Worm (Caenorhabditis elegans): ENCODE results near the gene hrde-1.
A peak's percentile ranks its signal among the peaks of the same experiment; 100 is the strongest.

The hrde-1 gene

DNA sequence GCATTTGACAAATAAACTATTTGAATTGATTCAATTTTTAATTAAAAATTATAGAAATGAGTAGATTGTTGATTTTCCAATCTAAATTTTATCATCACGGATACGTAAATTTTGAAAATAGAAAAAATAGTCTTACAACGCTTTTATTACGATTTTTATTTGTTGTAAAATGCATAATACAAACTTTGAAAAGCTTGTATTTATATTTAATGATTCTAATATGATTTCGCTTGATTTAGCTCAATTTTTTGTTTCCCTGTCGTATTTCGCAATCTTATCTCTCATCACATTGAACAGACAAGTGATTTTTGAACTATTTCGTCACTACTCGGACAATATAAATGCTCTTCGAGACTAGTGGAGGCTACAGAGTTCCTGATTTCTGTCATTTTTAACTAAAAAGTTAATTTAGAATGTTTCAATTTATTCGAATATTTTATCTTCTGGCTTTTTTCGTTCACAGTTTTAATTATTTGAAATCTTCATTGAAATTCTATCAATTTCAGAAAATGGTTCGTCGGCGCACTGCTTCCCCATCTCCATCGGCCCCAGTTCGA, 24.3 kb downstream of the hrde-1 start, which contains the start of the genes wht-3 and har-1 (continued):
- TF ChIP-seq pbrm-1 (GFP tag; IDR thresholded peaks at IDR 0.05) (no peak), hsf-1 (GFP tag; IDR thresholded peaks at IDR 0.05) (peak; percentile 60; the same call in 1 of the 2 replicates), athp-1 (tag; optimal IDR thresholded peaks at IDR 0.05) (no peak), mcd-1 (GFP tag; IDR thresholded peaks at IDR 0.05) (no peak), lsl-1 (GFP tag; optimal IDR thresholded peaks at IDR 0.05) (no peak), T07F8.4 (tag; optimal IDR thresholded peaks at IDR 0.05) (no peak), K12H6.12 (tag; optimal IDR thresholded peaks at IDR 0.05) (no peak)

DNA sequence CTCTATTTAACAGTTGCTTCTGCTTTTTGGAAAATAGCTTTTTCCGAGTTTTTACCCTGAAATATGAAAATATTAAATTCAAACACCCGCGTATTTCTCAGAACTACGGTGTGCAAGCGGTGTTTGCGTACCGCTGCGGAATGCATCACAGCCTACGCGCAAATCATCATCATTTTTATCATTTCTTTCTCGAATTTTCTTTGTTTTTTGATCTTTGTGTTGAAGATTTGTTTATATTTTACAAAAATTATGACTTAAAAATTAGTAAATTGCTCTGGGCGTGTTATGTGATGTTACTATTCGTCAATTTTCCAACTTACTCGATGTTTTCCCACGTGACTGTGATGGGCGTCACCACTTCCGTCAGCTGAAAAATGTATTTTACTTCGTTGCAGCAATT, 25.0 kb downstream of the hrde-1 start:
- TF ChIP-seq lin-26 (GFP tag; IDR thresholded peaks at IDR 0.05) = no peak
- peak; percentile 38 for TF ChIP-seq tbp1 (GFP tag; optimal IDR thresholded peaks at IDR 0.05)
- peak; percentile 41 for TF ChIP-seq lin-40 (tag; optimal IDR thresholded peaks at IDR 0.05)
- TF ChIP-seq F23B12.7 (tag; optimal IDR thresholded peaks at IDR 0.05; ENCODE audit: insufficient read depth) = peak; percentile 40
- no peak for TF ChIP-seq snpc-4 (GFP tag; optimal IDR thresholded peaks at IDR 0.05)
- peak in 3 of 4 experiments; percentile 7 to 39 (median 12) for TF ChIP-seq snpc-4 (tag; optimal IDR thresholded peaks at IDR 0.05)
- TF ChIP-seq ZK185.1 (tag; optimal IDR thresholded peaks at IDR 0.05; ENCODE audit: poor library complexity, severe bottlenecking) = peak; percentile 33
- peak; percentile 32; the same call in 1 of the 2 replicates for TF ChIP-seq F33H1.4 (GFP tag; IDR thresholded peaks at IDR 0.05)
- TF ChIP-seq lin-35 (GFP tag; optimal IDR thresholded peaks at IDR 0.05) = peak in 2 of 3 experiments; percentile 17 to 94
- peak; percentile 85 for TF ChIP-seq hsf-1 (GFP tag; IDR thresholded peaks at IDR 0.05)
- TF ChIP-seq hmg-1.2 (GFP tag; IDR thresholded peaks at IDR 0.05) = peak; percentile 26; the same call in 1 of the 2 replicates
- TF ChIP-seq cebp-1 (GFP tag; IDR thresholded peaks at IDR 0.05) = peak; percentile 9; the same call in 1 of the 2 replicates
- peak; percentile 64 for TF ChIP-seq cebp-1 (tag; optimal IDR thresholded peaks at IDR 0.05)
- TF ChIP-seq ama-1 (optimal IDR thresholded peaks at IDR 0.05) = peak; percentile 67
- no peak for TF ChIP-seq ama-1 (GFP tag; optimal IDR thresholded peaks at IDR 0.05)
- no peak for TF ChIP-seq Y53F4B.3 (GFP tag; IDR thresholded peaks at IDR 0.05)
- peak; percentile 80 for TF ChIP-seq efl-1 (GFP tag; optimal IDR thresholded peaks at IDR 0.05)
- TF ChIP-seq snpc-1.3 (tag; optimal IDR thresholded peaks at IDR 0.05; ENCODE audit: insufficient read depth) = peak; percentile 6
- peak; percentile 30 for TF ChIP-seq nhr-80 (tag; optimal IDR thresholded peaks at IDR 0.05)
- peak; percentile 74 for TF ChIP-seq lsl-1 (GFP tag; optimal IDR thresholded peaks at IDR 0.05)
- peak; percentile 4 for TF ChIP-seq rpc-1 (optimal IDR thresholded peaks at IDR 0.05)
- TF ChIP-seq rpc-1 (tag; optimal IDR thresholded peaks at IDR 0.05) = no peak
- TF ChIP-seq nfyb-1 (GFP tag; IDR thresholded peaks at IDR 0.05) = peak; percentile 23; the same call in 1 of the 2 replicates
- TF ChIP-seq K12H6.12 (tag; optimal IDR thresholded peaks at IDR 0.05) = peak; percentile 28
- TF ChIP-seq lin-54 (GFP tag; optimal IDR thresholded peaks at IDR 0.05) = peak; percentile 96
- no peak for TF ChIP-seq hrde-1 (tag; optimal IDR thresholded peaks at IDR 0.05; ENCODE audit: borderline replicate concordance)
- TF ChIP-seq tbx-9 (tag; optimal IDR thresholded peaks at IDR 0.05; ENCODE audit: borderline replicate concordance) = no peak
- no peak for TF ChIP-seq nhr-27 (tag; optimal IDR thresholded peaks at IDR 0.05)
- TF ChIP-seq attf-5 (GFP tag; optimal IDR thresholded peaks at IDR 0.05) = peak; percentile 61
- peak; percentile 57 for TF ChIP-seq madf-6 (GFP tag; IDR thresholded peaks at IDR 0.05)
- TF ChIP-seq dox-1 (GFP tag; IDR thresholded peaks at IDR 0.05) = peak; percentile 48
- no peak for TF ChIP-seq F10E7.11 (tag; optimal IDR thresholded peaks at IDR 0.05)
- no peak for TF ChIP-seq hmg-20 (GFP tag; IDR thresholded peaks at IDR 0.05)
- TF ChIP-seq mcd-1 (GFP tag; IDR thresholded peaks at IDR 0.05) = peak; percentile 62
- no peak for TF ChIP-seq madf-8 (GFP tag; conservative IDR thresholded peaks at IDR 0.05)
- TF ChIP-seq ekl-4 (GFP tag; IDR thresholded peaks at IDR 0.05) = peak; percentile 59
- TF ChIP-seq ceh-27 (GFP tag; optimal IDR thresholded peaks at IDR 0.05) = peak; percentile 23
- TF ChIP-seq sea-2 (GFP tag; IDR thresholded peaks at IDR 0.05) = no peak
- TF ChIP-seq dpl-1 (GFP tag; optimal IDR thresholded peaks at IDR 0.05) = peak; percentile 86
